Fruit fly (Drosophila melanogaster): Measurements from ENCODE around the gene CG2246.
A peak's percentile ranks its signal among the peaks of the same experiment; 100 is the strongest.

CG2246 gene

DNA sequence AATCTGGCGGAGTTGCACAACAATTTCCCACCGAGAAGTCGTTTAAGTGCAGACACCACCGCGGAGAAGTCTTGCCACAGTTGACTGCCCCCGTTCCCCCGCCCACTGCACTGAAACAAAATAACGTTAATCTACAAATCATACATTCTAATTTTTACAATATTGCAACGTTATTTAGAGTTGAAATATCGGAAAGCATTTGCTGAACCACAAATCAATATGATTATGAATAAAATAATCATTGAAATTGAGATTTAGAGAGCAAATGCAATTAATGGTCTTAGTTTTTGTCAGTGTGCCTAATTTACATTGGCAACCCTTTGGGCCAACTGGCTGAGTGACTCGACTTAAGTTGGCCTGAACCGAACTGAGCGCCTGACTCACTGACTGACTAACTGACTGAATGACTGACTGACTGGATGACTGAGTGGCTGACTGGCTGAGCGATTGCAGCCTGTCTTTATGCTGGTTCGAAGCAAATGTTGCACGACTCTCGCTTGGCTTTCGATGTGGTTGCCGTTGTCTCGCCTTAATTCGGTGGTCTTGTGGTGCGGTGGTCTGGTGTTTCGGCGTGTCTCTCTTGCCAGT, 30.6 kb downstream of the CG2246 start (continued):
- no peak for TF ChIP-seq pfk (GFP tag; optimal IDR thresholded peaks at IDR 0.05)
- TF ChIP-seq cato (GFP tag; optimal IDR thresholded peaks at IDR 0.05; ENCODE audit: borderline replicate concordance), result peak; percentile 28
- peak; percentile 85 for TF ChIP-seq CG13424 (tag; optimal IDR thresholded peaks at IDR 0.05)
- no peak for TF ChIP-seq Dref (GFP tag; IDR thresholded peaks at IDR 0.05)
- peak; percentile 76 for TF ChIP-seq CG10267 (tag; optimal IDR thresholded peaks at IDR 0.05)
- no peak; the same call in 1 of the 2 replicates for TF ChIP-seq CG4404 (GFP tag; IDR thresholded peaks at IDR 0.05)
- TF ChIP-seq Ets65A (GFP tag), result peak; percentile 66
- no peak for TF ChIP-seq psq (GFP tag; optimal IDR thresholded peaks at IDR 0.05)
- TF ChIP-seq az2 (GFP tag; optimal IDR thresholded peaks at IDR 0.05), result peak; percentile 81
- TF ChIP-seq CG13894 (tag; optimal IDR thresholded peaks at IDR 0.05), result no peak
- TF ChIP-seq abd-A (tag; optimal IDR thresholded peaks at IDR 0.05), result no peak
- peak; percentile 84 for TF ChIP-seq Ada2b (GFP tag; IDR thresholded peaks at IDR 0.05)
- peak; percentile 85 for TF ChIP-seq Med (GFP tag)
- TF ChIP-seq ro (GFP tag; IDR thresholded peaks at IDR 0.05), result peak; percentile 46; the same call in 1 of the 2 replicates
- TF ChIP-seq CG1647 (GFP tag; optimal IDR thresholded peaks at IDR 0.05), result peak; percentile 18
- TF ChIP-seq CG6854 (GFP tag; optimal IDR thresholded peaks at IDR 0.05), result peak; percentile 59
- TF ChIP-seq sr (GFP tag; IDR thresholded peaks at IDR 0.05), result peak; percentile 42; the same call in 1 of the 3 replicates
- peak; percentile 87 for TF ChIP-seq CG17829 (tag; optimal IDR thresholded peaks at IDR 0.05)
- peak; percentile 75 for TF ChIP-seq Awh (GFP tag; IDR thresholded peaks at IDR 0.05)
- no peak for TF ChIP-seq BEAF-32 (GFP tag; optimal IDR thresholded peaks at IDR 0.05)
- TF ChIP-seq mld (GFP tag; IDR thresholded peaks at IDR 0.05; ENCODE audit: partially characterized antibody), result no peak
- TF ChIP-seq NK7.1 (GFP tag; optimal IDR thresholded peaks at IDR 0.05), result peak; percentile 46
- peak; percentile 84 for TF ChIP-seq row (GFP tag; IDR thresholded peaks at IDR 0.05)
- TF ChIP-seq CG16779 (GFP tag; IDR thresholded peaks at IDR 0.05), result no peak
- peak; percentile 69 for TF ChIP-seq CG6254 (GFP tag; optimal IDR thresholded peaks at IDR 0.05)
- TF ChIP-seq CG18619 (GFP tag; optimal IDR thresholded peaks at IDR 0.05), result peak; percentile 45
- no peak for TF ChIP-seq bbx (GFP tag; IDR thresholded peaks at IDR 0.05; ENCODE audit: partially characterized antibody)
- peak; percentile 84 for TF ChIP-seq Ssrp (tag; optimal IDR thresholded peaks at IDR 0.05)
- peak; percentile 61 for TF ChIP-seq lilli (GFP tag; optimal IDR thresholded peaks at IDR 0.05)
- no peak for TF ChIP-seq CG16813 (GFP tag; IDR thresholded peaks at IDR 0.05; ENCODE audit: partially characterized antibody)
- no peak for TF ChIP-seq Doc2 (GFP tag; IDR thresholded peaks at IDR 0.05)
- peak; percentile 58 for TF ChIP-seq Meics (GFP tag; optimal IDR thresholded peaks at IDR 0.05)
- no peak for TF ChIP-seq scrt (GFP tag; optimal IDR thresholded peaks at IDR 0.05)
- no peak for TF ChIP-seq gt (GFP tag; IDR thresholded peaks at IDR 0.05)
- peak; percentile 20 for TF ChIP-seq p53 (GFP tag; optimal IDR thresholded peaks at IDR 0.05)
- peak; percentile 72 for TF ChIP-seq Oaz (GFP tag; IDR thresholded peaks at IDR 0.05)
- TF ChIP-seq sqz (GFP tag; optimal IDR thresholded peaks at IDR 0.05), result no peak
- TF ChIP-seq Max (GFP tag; optimal IDR thresholded peaks at IDR 0.05), result peak; percentile 41
- peak; percentile 86 for TF ChIP-seq CG8388 (GFP tag; optimal IDR thresholded peaks at IDR 0.05)
- peak; percentile 23 for TF ChIP-seq fu2 (GFP tag; optimal IDR thresholded peaks at IDR 0.05)
- TF ChIP-seq fd3F (GFP tag; optimal IDR thresholded peaks at IDR 0.05), result peak; percentile 61
- peak; percentile 35 for TF ChIP-seq CG10431 (GFP tag; optimal IDR thresholded peaks at IDR 0.05)
- TF ChIP-seq CG4707 (GFP tag; optimal IDR thresholded peaks at IDR 0.05), result peak; percentile 51
- TF ChIP-seq gcm (GFP tag; optimal IDR thresholded peaks at IDR 0.05), result peak; percentile 82
- TF ChIP-seq lov (optimal IDR thresholded peaks at IDR 0.05), result no peak
- TF ChIP-seq lov (GFP tag; IDR thresholded peaks at IDR 0.05), result no peak
- no peak for TF ChIP-seq CG7271 (tag; optimal IDR thresholded peaks at IDR 0.05)
- TF ChIP-seq Atf3 (GFP tag; optimal IDR thresholded peaks at IDR 0.05), result peak; percentile 68
- no peak for TF ChIP-seq Opbp (GFP tag; IDR thresholded peaks at IDR 0.05; ENCODE audit: partially characterized antibody)
- TF ChIP-seq dm (GFP tag; optimal IDR thresholded peaks at IDR 0.05), result no peak

Measured in whole organism, embryonic.